Worm (Caenorhabditis elegans) whole organism, L2 larva: ENCODE results near the gene R01H2.2.

Source experiments
- C34F6.9 ChIP-seq: fragments of 150-350 bp; optimal IDR thresholded peaks from 2 replicates; lab custom pipeline; 2014; ENCODE audit warnings: missing biosample characterization, missing genetic modification characterization
- F13H6.1 ChIP-seq: sonication (generic microtip); optimal IDR thresholded peaks from 2 replicates; lab custom pipeline; 2016; ENCODE audit warnings: missing genetic modification characterization, missing compliant biosample characterization
- R02D3.7 ChIP-seq: fragments of 150-350 bp; optimal IDR thresholded peaks from 2 replicates; lab custom pipeline; 2014; ENCODE audit warnings: missing biosample characterization, missing genetic modification characterization
- Y55F3AM.14 ChIP-seq: fragments of 200-800 bp; sonication (Bioruptor generic); optimal IDR thresholded peaks from 2 replicates; lab custom pipeline; 2018; ENCODE audit warnings: mild to moderate bottlenecking, missing genetic modification characterization, missing compliant biosample characterization
- alr-1 ChIP-seq: fragments of 150-350 bp; optimal IDR thresholded peaks from 2 replicates; lab custom pipeline; 2014; ENCODE audit warnings: missing biosample characterization, missing genetic modification characterization
- ama-1 ChIP-seq: fragments of 150-350 bp; optimal IDR thresholded peaks from 2 replicates; lab custom pipeline; 2018; ENCODE audit warnings: inconsistent platforms
- ceh-16 ChIP-seq: fragments of 150-350 bp; optimal IDR thresholded peaks from 2 replicates; lab custom pipeline; 2014; ENCODE audit warnings: missing biosample characterization, missing genetic modification characterization
- crh-2 ChIP-seq: sonication (generic microtip); optimal IDR thresholded peaks from 2 replicates; lab custom pipeline; 2017; ENCODE audit warnings: missing biosample characterization, missing genetic modification characterization
- dmd-4 ChIP-seq: sonication (generic microtip); optimal IDR thresholded peaks from 2 replicates; lab custom pipeline; 2017; ENCODE audit warnings: missing biosample characterization, missing genetic modification characterization
- egl-27 ChIP-seq: sonication (generic microtip); optimal IDR thresholded peaks from 3 replicates; lab custom pipeline; 2017; ENCODE audit warnings: missing biosample characterization, missing genetic modification reagents, missing genetic modification characterization
- elt-3 ChIP-seq: sonication (generic microtip); optimal IDR thresholded peaks from 2 replicates; lab custom pipeline; 2017; ENCODE audit warnings: missing biosample characterization, missing genetic modification characterization
- fos-1 ChIP-seq: fragments of 150-350 bp; optimal IDR thresholded peaks from 2 replicates; lab custom pipeline; 2014; ENCODE audit warnings: missing biosample characterization, missing genetic modification characterization
- gmeb-1 ChIP-seq: fragments of 150-350 bp; optimal IDR thresholded peaks from 2 replicates; lab custom pipeline; 2014; ENCODE audit warnings: missing biosample characterization, missing genetic modification characterization
- lin-11 ChIP-seq: fragments of 150-350 bp; sonication (generic microtip); optimal IDR thresholded peaks from 2 replicates; lab custom pipeline; 2014; ENCODE audit warnings: missing biosample characterization, missing genetic modification characterization, inconsistent platforms, mixed read lengths
- lin-13 ChIP-seq: fragments of 150-350 bp; optimal IDR thresholded peaks from 2 replicates; lab custom pipeline; 2014; ENCODE audit warnings: missing biosample characterization, missing genetic modification reagents, missing genetic modification characterization
- lsy-2 ChIP-seq, 2 experiments: fragments of 150-350 bp in 1 of 2; sonication (generic microtip) in 1 of 2; optimal IDR thresholded peaks; 2 replicates each; lab custom pipeline; 2014 to 2017; ENCODE audit warnings: missing biosample characterization in 2 of 2, missing genetic modification characterization in 2 of 2
- mab-5 ChIP-seq: fragments of 150-350 bp; optimal IDR thresholded peaks from 2 replicates; lab custom pipeline; 2014; ENCODE audit warnings: missing biosample characterization, missing genetic modification characterization
- mdl-1 ChIP-seq, 2 experiments: fragments of 150-350 bp in 1 of 2; sonication (generic microtip) in 1 of 2; optimal IDR thresholded peaks; 2 replicates each; lab custom pipeline; 2017; ENCODE audit warnings: missing biosample characterization in 2 of 2, missing genetic modification characterization in 2 of 2
- nhr-10 ChIP-seq: sonication (generic microtip); optimal IDR thresholded peaks from 2 replicates; lab custom pipeline; 2017; ENCODE audit warnings: missing biosample characterization, missing genetic modification characterization
- nhr-12 ChIP-seq: fragments of 150-350 bp; optimal IDR thresholded peaks from 2 replicates; lab custom pipeline; 2014; ENCODE audit warnings: missing biosample characterization, missing genetic modification characterization
- nhr-129 ChIP-seq: fragments of 150-350 bp; optimal IDR thresholded peaks from 2 replicates; lab custom pipeline; 2014; ENCODE audit warnings: missing biosample characterization, missing genetic modification characterization
- nhr-21 ChIP-seq: fragments of 150-350 bp; optimal IDR thresholded peaks from 2 replicates; lab custom pipeline; 2014; ENCODE audit warnings: missing biosample characterization, missing genetic modification characterization
- nhr-23 ChIP-seq: fragments of 150-350 bp; optimal IDR thresholded peaks from 2 replicates; lab custom pipeline; 2014; ENCODE audit warnings: missing biosample characterization, missing genetic modification reagents, missing genetic modification characterization
- nhr-237 ChIP-seq: fragments of 150-350 bp; optimal IDR thresholded peaks from 2 replicates; lab custom pipeline; 2014; ENCODE audit warnings: missing biosample characterization, missing genetic modification characterization
- nhr-6 ChIP-seq: fragments of 150-350 bp; optimal IDR thresholded peaks from 2 replicates; lab custom pipeline; 2014; ENCODE audit warnings: missing biosample characterization, missing genetic modification characterization
- nhr-77 ChIP-seq: fragments of 150-350 bp; optimal IDR thresholded peaks from 2 replicates; lab custom pipeline; 2014; ENCODE audit warnings: missing biosample characterization, missing genetic modification characterization
- sma-3 ChIP-seq: sonication (generic microtip); optimal IDR thresholded peaks from 2 replicates; lab custom pipeline; 2016; ENCODE audit warnings: missing genetic modification reagents, missing genetic modification characterization, missing compliant biosample characterization
- sma-9 ChIP-seq, 2 experiments: fragments of 150-350 bp in 1 of 2; sonication (generic microtip) in 1 of 2; optimal IDR thresholded peaks; 2 replicates each; lab custom pipeline; 2014 to 2016; ENCODE audit warnings: missing genetic modification characterization in 2 of 2, mild to moderate bottlenecking in 1 of 2, missing biosample characterization in 1 of 2, missing compliant biosample characterization in 1 of 2, missing genetic modification reagents in 1 of 2, moderate library complexity in 1 of 2
- snpc-4 ChIP-seq: fragments of 150-350 bp; optimal IDR thresholded peaks from 2 replicates; lab custom pipeline; 2014; ENCODE audit warnings: missing biosample characterization, missing genetic modification characterization
- unc-39 ChIP-seq: fragments of 150-350 bp; optimal IDR thresholded peaks from 2 replicates; lab custom pipeline; 2014; ENCODE audit warnings: missing biosample characterization, missing genetic modification characterization
- unc-55 ChIP-seq: fragments of 150-350 bp; sonication (generic microtip); optimal IDR thresholded peaks from 3 replicates; lab custom pipeline; 2014; ENCODE audit warnings: missing biosample characterization, missing genetic modification reagents, missing genetic modification characterization
- unc-62 ChIP-seq: fragments of 150-350 bp; optimal IDR thresholded peaks from 2 replicates; lab custom pipeline; 2014; ENCODE audit warnings: missing biosample characterization, missing genetic modification reagents, missing genetic modification characterization
- zag-1 ChIP-seq: fragments of 150-350 bp; optimal IDR thresholded peaks from 2 replicates; lab custom pipeline; 2014; ENCODE audit warnings: missing biosample characterization, missing genetic modification characterization
- ztf-11 ChIP-seq: sonication (generic microtip); optimal IDR thresholded peaks from 2 replicates; lab custom pipeline; 2017; ENCODE audit warnings: missing biosample characterization, missing genetic modification characterization
- ztf-4 ChIP-seq: fragments of 150-350 bp; optimal IDR thresholded peaks from 2 replicates; lab custom pipeline; 2014; ENCODE audit warnings: missing biosample characterization, missing genetic modification characterization

Gene R01H2.2

DNA sequence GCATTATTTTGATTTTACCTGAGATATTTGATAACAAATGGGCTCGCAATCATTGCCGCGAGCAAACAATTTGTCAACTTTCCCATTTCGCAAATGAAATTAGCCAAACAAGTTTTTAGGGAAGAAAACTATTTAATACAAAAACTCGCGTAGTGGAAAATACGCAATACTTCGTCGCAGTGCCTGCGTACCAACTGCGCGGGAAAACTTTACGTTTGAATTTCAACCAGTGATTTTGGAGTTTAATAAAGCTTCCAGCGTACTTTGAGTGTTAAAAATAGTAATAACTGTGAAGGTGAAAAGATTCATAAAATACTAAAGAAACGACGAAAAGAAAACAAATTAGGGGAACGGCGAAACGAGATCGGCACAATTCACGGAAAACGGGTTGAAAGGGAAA, 28.6 kb downstream of the R01H2.2 start, which contains the start of gene tofu-7:
TSS of gene tofu-7 (minus strand) at position 111 of the 400 bp plus-strand sequence.
- no peak for TF ChIP-seq ztf-4 (tag; lab: Kevin White, UChicago)
- TF ChIP-seq mab-5 (tag; lab: Kevin White, UChicago), result no peak
- no peak for TF ChIP-seq fos-1

DNA sequence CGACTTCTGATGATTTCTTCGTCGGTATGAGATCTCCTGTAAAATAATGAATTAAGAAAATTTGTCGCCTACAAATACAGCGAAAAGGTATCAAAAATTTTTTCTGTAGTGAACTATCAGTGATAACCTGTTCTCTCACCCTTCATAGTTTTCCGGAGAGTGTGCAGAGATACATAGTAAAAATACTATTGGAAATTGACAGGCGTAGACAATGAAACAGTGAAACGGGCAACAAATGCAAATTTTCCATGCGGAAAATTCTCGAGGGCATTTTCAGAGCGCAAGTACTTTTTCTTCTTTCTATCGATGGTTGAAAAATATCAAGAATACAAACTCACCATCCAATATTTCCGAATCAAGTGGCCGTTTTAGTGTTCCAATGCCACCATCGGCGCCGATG, 30.8 kb downstream of the R01H2.2 start:
- no peak for TF ChIP-seq nhr-10 (tag; lab: Kevin White, UChicago)
- TF ChIP-seq C34F6.9 (tag; lab: Kevin White, UChicago), result no peak
- TF ChIP-seq ztf-4 (tag; lab: Kevin White, UChicago), result no peak
- TF ChIP-seq ceh-16 (tag; lab: Kevin White, UChicago), result no peak
- peak; percentile 4 for TF ChIP-seq gmeb-1 (tag; lab: Kevin White, UChicago)
- TF ChIP-seq egl-27 (tag; lab: Kevin White, UChicago), result no peak
- no peak for TF ChIP-seq unc-55

DNA sequence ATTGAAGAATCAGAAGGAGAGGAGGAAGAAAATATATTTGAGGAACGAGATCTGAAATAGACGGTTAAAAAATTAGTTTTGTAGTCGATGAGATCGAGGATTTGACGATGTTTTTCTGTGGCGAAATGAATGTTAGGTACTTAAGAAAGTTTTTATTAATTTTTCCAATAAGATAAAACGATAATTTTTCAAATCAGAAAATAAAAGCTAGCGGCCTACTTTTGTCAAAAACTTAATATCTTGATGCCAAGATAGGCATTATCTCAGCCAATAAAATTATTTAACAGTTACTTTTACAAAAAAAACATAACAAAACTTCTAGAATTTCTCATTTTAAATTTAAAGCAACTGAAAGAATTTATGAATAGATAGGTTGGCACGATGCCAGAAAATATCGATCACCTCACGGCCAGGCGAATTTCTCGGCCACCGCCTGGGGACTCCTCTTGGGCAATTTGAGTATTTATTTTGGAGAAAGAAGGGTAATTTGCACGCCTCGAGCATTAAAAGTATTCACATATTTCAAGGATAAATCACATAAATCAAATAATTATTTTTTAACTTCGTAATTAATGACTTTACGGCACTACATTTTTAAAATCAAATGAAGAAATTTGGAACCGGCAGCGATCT, 31.5 kb downstream of the R01H2.2 start, which contains the start of gene fubl-2:
TSS of gene fubl-2 (minus strand) at position 51 of the 633 bp plus-strand sequence.
- TF ChIP-seq gmeb-1 (tag; lab: Kevin White, UChicago) (peak; percentile 65), sma-3 (peak; percentile 84), nhr-21 (peak; percentile 8), nhr-129 (tag; lab: Kevin White, UChicago) (peak; percentile 25), lin-11 (tag; lab: Kevin White, UChicago) (peak; percentile 29), lsy-2 (tag; optimal IDR thresholded peaks at IDR 0.05; lab: Kevin White, UChicago) (peak; percentile 22 to 86), unc-62 (GFP tag; lab: Kevin White, UChicago) (no peak), ceh-16 (tag; lab: Kevin White, UChicago) (no peak), egl-27 (tag; lab: Kevin White, UChicago) (peak; percentile 66), R02D3.7 (tag; lab: Kevin White, UChicago) (no peak), fos-1 (peak; percentile 50), unc-55 (peak; percentile 70), ztf-11 (tag; lab: Kevin White, UChicago) (no peak), Y55F3AM.14 (GFP tag; lab: Kevin White, UChicago) (no peak), C34F6.9 (tag; lab: Kevin White, UChicago) (peak; percentile 66), zag-1 (no peak), nhr-12 (tag; lab: Kevin White, UChicago) (no peak), ztf-4 (tag; lab: Kevin White, UChicago) (no peak), lin-13 (GFP tag; lab: Kevin White, UChicago) (peak; percentile 76), nhr-23 (no peak), crh-2 (tag; lab: Kevin White, UChicago) (peak; percentile 59), nhr-77 (no peak), mdl-1 (tag; optimal IDR thresholded peaks at IDR 0.05; lab: Kevin White, UChicago) (no peak), dmd-4 (tag; lab: Kevin White, UChicago) (no peak), sma-9 (GFP tag; optimal IDR thresholded peaks at IDR 0.05; lab: Kevin White, UChicago) (peak; percentile 66), sma-9 (tag; optimal IDR thresholded peaks at IDR 0.05; lab: Kevin White, UChicago) (no peak), nhr-10 (tag; lab: Kevin White, UChicago) (no peak), elt-3 (tag; lab: Kevin White, UChicago) (no peak), F13H6.1 (peak; percentile 69)

DNA sequence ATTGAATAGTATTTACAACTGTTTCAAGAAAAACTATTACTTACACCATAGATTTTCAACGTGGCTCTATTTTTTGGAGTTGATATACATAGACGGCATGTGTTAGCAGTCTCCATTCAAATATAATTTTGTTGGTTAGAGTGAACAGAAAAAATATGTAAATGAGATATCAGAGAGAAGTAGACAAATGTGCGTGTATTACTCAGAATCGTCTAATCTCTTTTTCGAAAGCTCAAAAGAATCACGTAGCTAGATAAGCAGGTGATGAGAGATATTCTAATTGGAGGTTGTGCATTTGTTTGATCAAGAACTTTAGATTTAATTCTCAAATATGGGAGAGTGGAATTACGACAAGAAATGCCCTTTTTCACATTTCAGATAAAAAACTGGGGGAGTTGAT, 34.2 kb downstream of the R01H2.2 start, which contains the start of gene ZK418.10:
TSS of gene ZK418.10 (minus strand) at position 148 of the 400 bp plus-strand sequence.
- TF ChIP-seq nhr-77 (no peak), lsy-2 (tag; optimal IDR thresholded peaks at IDR 0.05; lab: Kevin White, UChicago) (peak in 1 of 2 experiments; percentile 16), ztf-4 (tag; lab: Kevin White, UChicago) (no peak), alr-1 (no peak), sma-9 (GFP tag; optimal IDR thresholded peaks at IDR 0.05; lab: Kevin White, UChicago) (peak; percentile 5), sma-9 (tag; optimal IDR thresholded peaks at IDR 0.05; lab: Kevin White, UChicago) (no peak), nhr-21 (peak; percentile 16), ztf-11 (tag; lab: Kevin White, UChicago) (no peak), C34F6.9 (tag; lab: Kevin White, UChicago) (peak; percentile 33)

DNA sequence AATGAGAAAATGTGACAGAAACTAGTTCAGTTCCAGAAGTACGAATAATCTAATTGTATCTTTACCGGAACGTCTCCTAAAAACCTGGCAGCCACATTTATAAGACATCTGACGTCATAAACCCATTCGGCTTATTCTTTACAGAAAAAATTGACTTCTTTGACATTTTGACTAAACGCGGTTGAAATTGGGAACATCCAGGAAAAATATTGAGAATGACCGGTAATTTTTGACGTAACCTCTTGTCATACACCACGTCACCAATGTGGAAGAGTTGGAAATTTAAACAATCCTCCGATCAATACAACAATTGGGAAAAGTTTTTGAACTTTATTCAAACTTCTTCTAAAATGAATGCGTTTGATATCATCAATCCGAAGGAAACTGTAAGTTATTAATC, 34.7 kb downstream of the R01H2.2 start, which contains the start of gene ZK418.2:
TSS of gene ZK418.2 (plus strand) at position 301 of the 400 bp plus-strand sequence.
- TF ChIP-seq R02D3.7 (tag; lab: Kevin White, UChicago) (no peak), nhr-21 (no peak), snpc-4 (tag; lab: Kevin White, UChicago) (no peak), mab-5 (tag; lab: Kevin White, UChicago) (no peak), nhr-6 (tag; lab: Kevin White, UChicago) (no peak), unc-39 (no peak), nhr-10 (tag; lab: Kevin White, UChicago) (no peak), ceh-16 (tag; lab: Kevin White, UChicago) (no peak), nhr-237 (tag; lab: Kevin White, UChicago) (no peak), ama-1 (lab: Kevin White, UChicago) (no peak)
